Fruit fly (Drosophila melanogaster) whole organism, embryonic: ENCODE results near the gene UQCR-6.4L.

ENCODE experiments used
- Abd-B ChIP-seq: fragments of 200-800 bp; sonication (Bioruptor generic); optimal IDR thresholded peaks from 2 replicates; lab custom pipeline; 2018; ENCODE audit warnings: missing biosample characterization, mild to moderate bottlenecking, missing genetic modification characterization, moderate library complexity
- Antp ChIP-seq: fragments of 200-800 bp; sonication (Bioruptor generic); optimal IDR thresholded peaks from 3 replicates; lab custom pipeline; 2016; ENCODE audit warnings: missing biosample characterization, missing genetic modification characterization
- Bgb ChIP-seq: fragments of 200-800 bp; sonication (Bioruptor generic); IDR thresholded peaks from 2 replicates; pipeline ENCODE4 v1.3.6; 2022; ENCODE audit warnings: missing biosample characterization, missing genetic modification characterization; ENCODE audit not compliant: partially characterized antibody
- CG1024 ChIP-seq: fragments of 200-800 bp; sonication (Bioruptor generic); IDR thresholded peaks from 2 replicates; pipeline ENCODE4 v1.3.6; 2022; ENCODE audit warnings: missing biosample characterization, missing genetic modification characterization
- CG10979 ChIP-seq: fragments of 200-800 bp; sonication (Bioruptor generic); optimal IDR thresholded peaks from 2 replicates; lab custom pipeline; 2018; ENCODE audit warnings: missing biosample characterization, mild to moderate bottlenecking, missing genetic modification characterization, moderate library complexity
- CG12219 ChIP-seq: fragments of 200-800 bp; sonication (Bioruptor generic); optimal IDR thresholded peaks from 3 replicates; lab custom pipeline; 2018; ENCODE audit warnings: missing biosample characterization, mild to moderate bottlenecking, missing genetic modification characterization
- CG13624 ChIP-seq: fragments of 200-800 bp; sonication (Bioruptor generic); optimal IDR thresholded peaks from 2 replicates; lab custom pipeline; 2016; ENCODE audit warnings: missing biosample characterization, missing genetic modification characterization
- CG14441 ChIP-seq: fragments of 200-800 bp; sonication (Bioruptor generic); IDR thresholded peaks from 2 replicates; pipeline ENCODE4 v1.3.6; 2022; ENCODE audit warnings: missing biosample characterization, missing genetic modification characterization
- CG17568 ChIP-seq: fragments of 200-800 bp; sonication (Bioruptor generic); optimal IDR thresholded peaks from 2 replicates; lab custom pipeline; 2018; ENCODE audit warnings: missing biosample characterization, mild to moderate bottlenecking, missing genetic modification characterization, moderate library complexity
- CG2129 ChIP-seq: fragments of 200-800 bp; sonication (Bioruptor generic); IDR thresholded peaks from 2 replicates; pipeline ENCODE4 v1.3.6; 2022; ENCODE audit warnings: missing biosample characterization, missing genetic modification characterization; ENCODE audit not compliant: partially characterized antibody
- CG2712 ChIP-seq: fragments of 200-800 bp; optimal IDR thresholded peaks from 3 replicates; lab custom pipeline; 2019; ENCODE audit warnings: missing biosample characterization, mild to moderate bottlenecking, missing genetic modification characterization, moderate library complexity
- CG2875 ChIP-seq: fragments of 200-800 bp; sonication (Bioruptor generic); optimal IDR thresholded peaks from 2 replicates; lab custom pipeline; 2017; ENCODE audit warnings: missing biosample characterization, mild to moderate bottlenecking, missing genetic modification characterization, missing genetic modification reagents
- CG31224 ChIP-seq: fragments of 200-800 bp; sonication (Bioruptor generic); IDR thresholded peaks from 2 replicates; pipeline ENCODE4 v1.3.6; 2022; ENCODE audit warnings: missing biosample characterization, missing genetic modification characterization
- CG4360 ChIP-seq: fragments of 200-800 bp; sonication (Bioruptor generic); IDR thresholded peaks from 2 replicates; pipeline ENCODE4 v1.3.6; 2022; ENCODE audit warnings: missing biosample characterization, missing genetic modification characterization
- CG43689 ChIP-seq: fragments of 200-800 bp; sonication (Bioruptor generic); IDR thresholded peaks from 2 replicates; pipeline ENCODE4 v1.3.6; 2022; ENCODE audit warnings: missing biosample characterization, missing genetic modification characterization
- CG4617 ChIP-seq: fragments of 200-800 bp; sonication (Bioruptor generic); optimal IDR thresholded peaks from 3 replicates; lab custom pipeline; 2016; ENCODE audit warnings: missing biosample characterization, missing genetic modification characterization, borderline replicate concordance
- CG6765 ChIP-seq: fragments of 200-800 bp; sonication (Bioruptor generic); optimal IDR thresholded peaks from 3 replicates; lab custom pipeline; 2017; ENCODE audit warnings: missing biosample characterization, mild to moderate bottlenecking, missing genetic modification characterization
- CG7357 ChIP-seq: fragments of 200-800 bp; sonication (Bioruptor generic); IDR thresholded peaks from 3 replicates; pipeline ENCODE4 v1.3.6; 2022; ENCODE audit warnings: missing biosample characterization, missing genetic modification characterization
- CG7745 ChIP-seq: fragments of 200-800 bp; sonication (Bioruptor generic); optimal IDR thresholded peaks from 2 replicates; lab custom pipeline; 2018; ENCODE audit warnings: missing biosample characterization, mild to moderate bottlenecking, missing genetic modification characterization, moderate library complexity
- CG7963 ChIP-seq: fragments of 200-800 bp; sonication (Bioruptor generic); IDR thresholded peaks from 3 replicates; pipeline ENCODE4 v1.3.6; 2022; ENCODE audit warnings: missing biosample characterization, missing genetic modification characterization; ENCODE audit not compliant: partially characterized antibody
- CG8281 ChIP-seq: fragments of 200-800 bp; sonication (Bioruptor generic); optimal IDR thresholded peaks from 2 replicates; lab custom pipeline; 2018; ENCODE audit warnings: missing biosample characterization, mild to moderate bottlenecking, missing genetic modification characterization, moderate library complexity
- CkIIα-i1 ChIP-seq: fragments of 200-800 bp; sonication (Bioruptor generic); IDR thresholded peaks from 2 replicates; pipeline ENCODE4 v1.3.6; 2022; ENCODE audit warnings: missing biosample characterization, missing genetic modification characterization
- Drgx ChIP-seq: fragments of 200-800 bp; sonication (Bioruptor generic); IDR thresholded peaks from 2 replicates; pipeline ENCODE4 v1.3.6; 2022; ENCODE audit warnings: missing biosample characterization, missing genetic modification characterization
- ERR ChIP-seq: fragments of 200-800 bp; sonication (Bioruptor generic); optimal IDR thresholded peaks from 2 replicates; lab custom pipeline; 2016; ENCODE audit warnings: missing biosample characterization, missing genetic modification characterization
- Ets65A ChIP-seq: fragments of 200-800 bp; sonication (Bioruptor generic); peaks from one replicate; lab custom pipeline; 2016; ENCODE audit warnings: missing biosample characterization, missing genetic modification characterization
- HLHmδ ChIP-seq: fragments of 200-800 bp; sonication (Bioruptor generic); optimal IDR thresholded peaks from 2 replicates; lab custom pipeline; 2018; ENCODE audit warnings: missing biosample characterization, mild to moderate bottlenecking, missing genetic modification characterization, moderate library complexity
- Hr51 ChIP-seq, 2 experiments: fragments of 200-800 bp; sonication (Bioruptor generic); optimal IDR thresholded peaks; 2 replicates in 1 of 2; 3 replicates in 1 of 2; lab custom pipeline; 2016 to 2018; ENCODE audit warnings: missing biosample characterization in 2 of 2, missing genetic modification characterization in 2 of 2, mild to moderate bottlenecking in 1 of 2, moderate library complexity in 1 of 2
- MTF-1 ChIP-seq: fragments of 200-800 bp; sonication (Bioruptor generic); optimal IDR thresholded peaks from 2 replicates; lab custom pipeline; 2018; ENCODE audit warnings: missing biosample characterization, mild to moderate bottlenecking, missing genetic modification characterization, borderline replicate concordance
- NFAT ChIP-seq: fragments of 200-800 bp; sonication (Bioruptor generic); IDR thresholded peaks from 2 replicates; pipeline ENCODE4 v1.3.6; 2022; ENCODE audit warnings: missing biosample characterization, missing genetic modification characterization
- Opbp ChIP-seq: fragments of 200-800 bp; sonication (Bioruptor generic); IDR thresholded peaks from 3 replicates; pipeline ENCODE4 v1.3.6; 2022; ENCODE audit warnings: missing biosample characterization, missing genetic modification characterization; ENCODE audit not compliant: partially characterized antibody
- Optix ChIP-seq: fragments of 200-800 bp; sonication (Bioruptor generic); IDR thresholded peaks from 3 replicates; pipeline ENCODE4 v1.3.6; 2022; ENCODE audit warnings: missing biosample characterization, missing genetic modification characterization
- Ptx1 ChIP-seq: fragments of 200-800 bp; sonication (Bioruptor generic); IDR thresholded peaks from 2 replicates; pipeline ENCODE4 v1.3.6; 2022; ENCODE audit warnings: missing biosample characterization, missing genetic modification characterization
- Sox100B ChIP-seq: fragments of 200-800 bp; sonication (Bioruptor generic); optimal IDR thresholded peaks from 3 replicates; lab custom pipeline; 2018; ENCODE audit warnings: missing biosample characterization, mild to moderate bottlenecking, missing genetic modification characterization
- ato ChIP-seq: fragments of 200-800 bp; sonication (Bioruptor generic); IDR thresholded peaks from 2 replicates; pipeline ENCODE4 v1.3.6; 2022; ENCODE audit warnings: missing biosample characterization, missing genetic modification characterization; ENCODE audit not compliant: partially characterized antibody
- bigmax ChIP-seq: fragments of 200-800 bp; sonication (Bioruptor generic); optimal IDR thresholded peaks from 2 replicates; lab custom pipeline; 2018; ENCODE audit warnings: missing biosample characterization, mild to moderate bottlenecking, missing genetic modification characterization
- dysf ChIP-seq: fragments of 200-800 bp; sonication (Bioruptor generic); IDR thresholded peaks from 3 replicates; pipeline ENCODE4 v1.3.6; 2022; ENCODE audit warnings: missing biosample characterization, missing genetic modification characterization
- emc ChIP-seq: fragments of 200-800 bp; sonication (Bioruptor generic); optimal IDR thresholded peaks from 2 replicates; lab custom pipeline; 2016; ENCODE audit warnings: missing biosample characterization, missing genetic modification characterization
- eyg ChIP-seq: fragments of 200-800 bp; sonication (Bioruptor generic); optimal IDR thresholded peaks from 3 replicates; lab custom pipeline; 2016; ENCODE audit warnings: missing biosample characterization, missing genetic modification characterization
- fd64A ChIP-seq: fragments of 200-800 bp; sonication (Bioruptor generic); optimal IDR thresholded peaks from 3 replicates; lab custom pipeline; 2018; ENCODE audit warnings: missing biosample characterization, mild to moderate bottlenecking, missing genetic modification characterization
- jumu ChIP-seq: fragments of 200-800 bp; sonication (Bioruptor generic); optimal IDR thresholded peaks from 3 replicates; lab custom pipeline; 2016; ENCODE audit warnings: missing biosample characterization, missing genetic modification characterization
- luna ChIP-seq: fragments of 200-800 bp; sonication (Bioruptor generic); optimal IDR thresholded peaks from 2 replicates; lab custom pipeline; 2016; ENCODE audit warnings: missing biosample characterization, missing genetic modification characterization
- pan ChIP-seq, 4 experiments: fragments of >200 bp in 3 of 4; fragments of 200-800 bp in 1 of 4; sonication (Bioruptor generic) in 1 of 4; optimal IDR thresholded peaks in 3 of 4; IDR thresholded peaks in 1 of 4; 2 replicates each; pipeline versions ENCODE4 v1.3.6 to Lab custom; 2017 to 2022; ENCODE audit warnings: missing biosample characterization in 2 of 4, missing genetic modification characterization in 2 of 4, mixed read lengths in 1 of 4
- pb ChIP-seq: fragments of 200-800 bp; sonication (Bioruptor generic); optimal IDR thresholded peaks from 3 replicates; lab custom pipeline; 2016; ENCODE audit warnings: missing biosample characterization, missing genetic modification characterization
- peb ChIP-seq: fragments of 200-800 bp; sonication (Bioruptor generic); IDR thresholded peaks from 2 replicates; pipeline ENCODE4 v1.3.6; 2022; ENCODE audit warnings: missing biosample characterization, missing genetic modification characterization
- ranshi ChIP-seq: fragments of 200-800 bp; sonication (Bioruptor generic); IDR thresholded peaks from 2 replicates; pipeline ENCODE4 v1.3.6; 2022; ENCODE audit warnings: missing biosample characterization, missing genetic modification characterization
- run ChIP-seq: fragments of 200-800 bp; sonication (Bioruptor generic); optimal IDR thresholded peaks from 3 replicates; lab custom pipeline; 2018; ENCODE audit warnings: missing biosample characterization, mild to moderate bottlenecking, missing genetic modification characterization
- schlank ChIP-seq: fragments of 200-800 bp; sonication (Bioruptor generic); optimal IDR thresholded peaks from 2 replicates; lab custom pipeline; 2018; ENCODE audit warnings: missing biosample characterization, mild to moderate bottlenecking, missing genetic modification characterization
- sd ChIP-seq: fragments of 200-800 bp; sonication (Bioruptor generic); optimal IDR thresholded peaks from 3 replicates; lab custom pipeline; 2018; ENCODE audit warnings: missing biosample characterization, mild to moderate bottlenecking, missing genetic modification characterization, moderate library complexity
- tup ChIP-seq: fragments of 200-800 bp; sonication (Bioruptor generic); optimal IDR thresholded peaks from 2 replicates; lab custom pipeline; 2016; ENCODE audit warnings: missing biosample characterization, mild to moderate bottlenecking, missing genetic modification characterization, moderate library complexity
- yki ChIP-seq: fragments of >200 bp; optimal IDR thresholded peaks from 3 replicates; lab custom pipeline; 2018

The UQCR-6.4L gene

DNA sequence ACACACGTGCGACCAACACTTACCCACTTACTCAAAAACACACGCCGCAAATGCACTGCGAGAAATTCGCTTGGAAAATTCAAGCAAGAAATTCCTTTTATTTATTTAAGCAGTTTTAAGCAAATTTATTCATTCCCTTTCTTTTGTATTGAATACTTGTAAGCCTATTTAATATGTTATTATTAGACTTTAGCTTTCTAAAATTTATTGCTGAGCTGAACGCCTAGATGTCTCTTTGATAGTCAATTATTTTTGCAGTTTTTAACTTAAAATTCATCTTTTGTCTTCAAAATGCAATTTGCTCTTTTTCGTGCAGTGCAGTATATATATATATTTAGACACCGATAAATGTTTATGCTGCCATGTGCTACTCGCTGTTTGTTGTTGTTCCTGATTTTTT lies 32.6 kb upstream of the UQCR-6.4L start (continued):
- TF ChIP-seq ERR (GFP tag; lab: Kevin White, UChicago) = no peak
- peak; percentile 67 for TF ChIP-seq jumu (GFP tag; lab: Kevin White, UChicago)
- TF ChIP-seq CG14441 = peak; percentile 61
- TF ChIP-seq CG7745 (tag; lab: Kevin White, UChicago) = no peak
- peak; percentile 64; the same call in 2 of the 3 replicates for TF ChIP-seq CG7357 (GFP tag; lab: Robert Waterston, UW)
- TF ChIP-seq Opbp (GFP tag; lab: Robert Waterston, UW) = no peak
- peak; percentile 87 for TF ChIP-seq Sox100B (GFP tag; lab: Kevin White, UChicago)
- TF ChIP-seq MTF-1 (GFP tag; lab: Kevin White, UChicago) = peak; percentile 42
- TF ChIP-seq ranshi (GFP tag; lab: Robert Waterston, UW) = peak; percentile 70; the same call in 1 of the 2 replicates
- TF ChIP-seq Antp = peak; percentile 64
- peak; percentile 58 for TF ChIP-seq CG8281 (tag; lab: Kevin White, UChicago)
- TF ChIP-seq pan (optimal IDR thresholded peaks at IDR 0.05; lab: Kevin White, UChicago) = no peak
- TF ChIP-seq pan (GFP tag; optimal IDR thresholded peaks at IDR 0.05 in 1 of 2, IDR thresholded peaks at IDR 0.05 in 1 of 2) = peak in 1 of 2 experiments; percentile 52
- TF ChIP-seq CG43689 (GFP tag; lab: Robert Waterston, UW) = no peak
- TF ChIP-seq Optix (GFP tag; lab: Robert Waterston, UW) = no peak
- TF ChIP-seq luna (GFP tag; lab: Kevin White, UChicago) = no peak
- TF ChIP-seq NFAT = no peak
- peak; percentile 19 for TF ChIP-seq fd64A (GFP tag; lab: Kevin White, UChicago)
- peak; percentile 40 for TF ChIP-seq CG6765 (GFP tag; lab: Kevin White, UChicago)
- no peak for TF ChIP-seq CG4360 (GFP tag; lab: Robert Waterston, UW)
- peak; percentile 44; the same call in 1 of the 2 replicates for TF ChIP-seq peb (GFP tag; lab: Robert Waterston, UW)
- TF ChIP-seq emc (GFP tag; lab: Kevin White, UChicago) = peak; percentile 61
- TF ChIP-seq Abd-B (GFP tag; lab: Kevin White, UChicago) = peak; percentile 79
- TF ChIP-seq Hr51 (GFP tag; optimal IDR thresholded peaks at IDR 0.05; lab: Kevin White, UChicago) = peak; percentile 56 to 88
- TF ChIP-seq schlank = peak; percentile 38
- TF ChIP-seq pb (GFP tag; lab: Kevin White, UChicago) = peak; percentile 26
- TF ChIP-seq CkIIα-i1 = no peak
- peak; percentile 66 for TF ChIP-seq CG12219
- peak; percentile 57 for TF ChIP-seq CG17568
- TF ChIP-seq CG2875 (GFP tag; lab: Kevin White, UChicago) = peak; percentile 60
- TF ChIP-seq Ets65A (GFP tag; lab: Kevin White, UChicago) = peak; percentile 93
- peak; percentile 58 for TF ChIP-seq CG13624 (GFP tag; lab: Kevin White, UChicago)
- TF ChIP-seq CG31224 (GFP tag; lab: Robert Waterston, UW) = peak; percentile 35; the same call in 1 of the 2 replicates
- no peak for TF ChIP-seq CG7963 (GFP tag; lab: Robert Waterston, UW)
- peak; percentile 61 for TF ChIP-seq run
- TF ChIP-seq yki = no peak
- peak; percentile 90 for TF ChIP-seq CG10979 (tag; lab: Kevin White, UChicago)
- TF ChIP-seq ato = no peak
- peak; percentile 37 for TF ChIP-seq CG4617 (GFP tag; lab: Kevin White, UChicago)
- TF ChIP-seq Ptx1 (GFP tag; lab: Robert Waterston, UW) = peak; percentile 79
- TF ChIP-seq CG2712 (tag; lab: Kevin White, UChicago) = peak; percentile 86
- TF ChIP-seq sd (tag; lab: Kevin White, UChicago) = peak; percentile 67
- no peak for TF ChIP-seq tup (GFP tag; lab: Kevin White, UChicago)
- no peak for TF ChIP-seq Bgb (GFP tag; lab: Robert Waterston, UW)
- no peak for TF ChIP-seq bigmax (GFP tag; lab: Kevin White, UChicago)
- peak; percentile 87 for TF ChIP-seq dysf (GFP tag; lab: Robert Waterston, UW)
- no peak for TF ChIP-seq HLHmδ (GFP tag; lab: Kevin White, UChicago)
- no peak for TF ChIP-seq Drgx (GFP tag; lab: Robert Waterston, UW)
- no peak for TF ChIP-seq CG2129 (GFP tag; lab: Robert Waterston, UW)
- no peak for TF ChIP-seq CG1024 (GFP tag; lab: Robert Waterston, UW)
- peak; percentile 33 for TF ChIP-seq eyg (GFP tag; lab: Kevin White, UChicago)
